Fruit fly (Drosophila melanogaster) whole organism, prepupa: ENCODE results near the gene ND-51.

ENCODE experiments used
- Blimp-1 ChIP-seq: fragments of 200-800 bp; sonication (Bioruptor generic); optimal IDR thresholded peaks from 3 replicates; lab custom pipeline; 2017; ENCODE audit warnings: missing biosample characterization, missing genetic modification characterization, mild to moderate bottlenecking, moderate library complexity, missing genetic modification reagents
- CG10631 ChIP-seq: fragments of 200-800 bp; sonication (Bioruptor generic); optimal IDR thresholded peaks from 2 replicates; lab custom pipeline; 2016; ENCODE audit warnings: missing biosample characterization, missing genetic modification characterization
- CG1621 ChIP-seq: fragments of 200-800 bp; sonication (Bioruptor generic); optimal IDR thresholded peaks from 3 replicates; lab custom pipeline; 2018; ENCODE audit warnings: missing biosample characterization, mild to moderate bottlenecking, missing genetic modification characterization
- CG31627 ChIP-seq: fragments of 200-800 bp; sonication (Bioruptor generic); optimal IDR thresholded peaks from 3 replicates; lab custom pipeline; 2016; ENCODE audit warnings: missing biosample characterization, missing genetic modification characterization
- CG4318 ChIP-seq: fragments of 200-800 bp; sonication (Bioruptor generic); optimal IDR thresholded peaks from 3 replicates; lab custom pipeline; 2017; ENCODE audit warnings: missing biosample characterization, mild to moderate bottlenecking, missing genetic modification characterization
- CG6792 ChIP-seq: fragments of 200-800 bp; sonication (Bioruptor generic); optimal IDR thresholded peaks from 3 replicates; lab custom pipeline; 2016; ENCODE audit warnings: missing biosample characterization, missing genetic modification characterization
- Ets21C ChIP-seq: fragments of 200-800 bp; sonication (Bioruptor generic); optimal IDR thresholded peaks from 3 replicates; lab custom pipeline; 2016; ENCODE audit warnings: missing biosample characterization, missing genetic modification characterization
- Hr39 ChIP-seq: fragments of 200-800 bp; sonication (Bioruptor generic); optimal IDR thresholded peaks from 2 replicates; lab custom pipeline; 2016; ENCODE audit warnings: missing biosample characterization, missing genetic modification characterization
- Lpt ChIP-seq: fragments of 200-800 bp; sonication (Bioruptor generic); optimal IDR thresholded peaks from 3 replicates; lab custom pipeline; 2016; ENCODE audit warnings: missing biosample characterization, missing genetic modification characterization
- OdsH ChIP-seq: fragments of 200-800 bp; sonication (Bioruptor generic); optimal IDR thresholded peaks from 3 replicates; lab custom pipeline; 2016; ENCODE audit warnings: missing biosample characterization, missing genetic modification characterization
- Sox102F ChIP-seq: fragments of 200-800 bp; sonication (Bioruptor generic); optimal IDR thresholded peaks from 2 replicates; lab custom pipeline; 2016; ENCODE audit warnings: missing biosample characterization, mild to moderate bottlenecking, missing genetic modification characterization
- Sox14 ChIP-seq: fragments of 200-800 bp; sonication (Bioruptor generic); optimal IDR thresholded peaks from 3 replicates; lab custom pipeline; 2016; ENCODE audit warnings: missing biosample characterization, missing genetic modification characterization
- cyc ChIP-seq: fragments of 200-800 bp; sonication (Bioruptor generic); optimal IDR thresholded peaks from 3 replicates; lab custom pipeline; 2016; ENCODE audit warnings: missing biosample characterization, missing genetic modification characterization
- vri ChIP-seq: fragments of 200-800 bp; sonication (Bioruptor generic); optimal IDR thresholded peaks from 3 replicates; lab custom pipeline; 2016; ENCODE audit warnings: missing biosample characterization, mild to moderate bottlenecking, missing genetic modification characterization

DNA sequence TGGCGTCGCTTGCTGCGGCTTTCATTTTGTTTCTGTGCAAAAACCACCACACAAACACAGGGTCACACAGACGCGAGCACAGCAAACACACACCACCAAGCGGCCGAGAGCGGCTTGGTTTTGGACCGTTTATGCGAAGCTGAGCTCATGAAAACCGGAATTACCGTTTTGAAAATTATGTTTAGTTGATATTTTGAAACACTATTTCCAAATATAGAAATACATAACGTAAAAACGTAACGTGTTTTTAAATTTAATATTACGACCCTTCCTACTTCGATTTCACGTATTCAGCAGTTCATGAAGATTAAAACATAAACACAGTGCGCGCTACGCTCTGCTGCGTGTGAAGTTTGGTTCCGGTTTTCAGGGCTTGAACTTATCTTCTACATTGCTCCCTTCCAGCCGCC, 11.3 kb downstream of the ND-51 start:
- TF ChIP-seq Hr39 (peak; percentile 93), CG31627 (GFP tag; lab: Kevin White, UChicago) (peak; percentile 94), CG6792 (GFP tag; lab: Kevin White, UChicago) (peak; percentile 97), Sox14 (GFP tag; lab: Kevin White, UChicago) (peak; percentile 96), CG1621 (tag; lab: Kevin White, UChicago) (peak; percentile 94), vri (GFP tag; lab: Kevin White, UChicago) (peak; percentile 96), Lpt (peak; percentile 92), Ets21C (peak; percentile 88), Sox102F (GFP tag; lab: Kevin White, UChicago) (peak; percentile 97), OdsH (GFP tag; lab: Kevin White, UChicago) (peak; percentile 95), cyc (GFP tag; lab: Kevin White, UChicago) (peak; percentile 93), Blimp-1 (GFP tag; lab: Kevin White, UChicago) (peak; percentile 81), CG10631 (peak; percentile 91), CG4318 (GFP tag; lab: Kevin White, UChicago) (no peak)
